Fruit fly (Drosophila melanogaster) whole organism, embryonic: Measurements from ENCODE around the gene Cpr62Ba.

Experiments used
- Ada2b ChIP-seq: fragments of 200-800 bp; sonication (Bioruptor generic); IDR thresholded peaks from 2 replicates; pipeline ENCODE4 v1.3.6; 2022; ENCODE audit warnings: missing biosample characterization, missing genetic modification characterization
- C15 ChIP-seq: fragments of 200-800 bp; sonication (Bioruptor generic); IDR thresholded peaks from 3 replicates; pipeline ENCODE4 v1.3.6; 2022; ENCODE audit warnings: missing biosample characterization, missing genetic modification characterization
- CG10321 ChIP-seq: fragments of 200-800 bp; sonication (Bioruptor generic); IDR thresholded peaks from 2 replicates; pipeline ENCODE4 v1.3.6; 2022; ENCODE audit warnings: missing biosample characterization, missing genetic modification characterization
- CG11093 ChIP-seq: fragments of 200-800 bp; sonication (Bioruptor generic); IDR thresholded peaks from 3 replicates; pipeline ENCODE4 v1.3.6; 2022; ENCODE audit warnings: missing biosample characterization, missing genetic modification characterization
- CG11398 ChIP-seq: fragments of 200-800 bp; sonication (Bioruptor generic); optimal IDR thresholded peaks from 2 replicates; lab custom pipeline; 2016; ENCODE audit warnings: missing biosample characterization, missing genetic modification characterization
- CG11695 ChIP-seq: fragments of 200-800 bp; sonication (Bioruptor generic); IDR thresholded peaks from 3 replicates; pipeline ENCODE4 v1.3.6; 2022; ENCODE audit warnings: missing biosample characterization, missing genetic modification characterization
- CG15269 ChIP-seq: fragments of 200-800 bp; sonication (Bioruptor generic); optimal IDR thresholded peaks from 2 replicates; lab custom pipeline; 2018; ENCODE audit warnings: missing biosample characterization, mild to moderate bottlenecking, missing genetic modification characterization, moderate library complexity
- CG15479 ChIP-seq: fragments of 200-800 bp; sonication (Bioruptor generic); optimal IDR thresholded peaks from 3 replicates; lab custom pipeline; 2019; ENCODE audit warnings: missing biosample characterization, mild to moderate bottlenecking, missing genetic modification characterization, moderate library complexity
- CG1647 ChIP-seq: fragments of 200-800 bp; sonication (Bioruptor generic); optimal IDR thresholded peaks from 3 replicates; lab custom pipeline; 2016; ENCODE audit warnings: missing biosample characterization, missing genetic modification characterization
- CG16815 ChIP-seq: fragments of 200-800 bp; sonication (Bioruptor generic); optimal IDR thresholded peaks from 3 replicates; lab custom pipeline; 2017; ENCODE audit warnings: missing biosample characterization, mild to moderate bottlenecking, missing genetic modification characterization
- CG17359 ChIP-seq: fragments of 200-800 bp; sonication (Bioruptor generic); optimal IDR thresholded peaks from 3 replicates; lab custom pipeline; 2018; ENCODE audit warnings: missing biosample characterization, mild to moderate bottlenecking, missing genetic modification characterization, moderate library complexity
- CG2120 ChIP-seq: fragments of 200-800 bp; sonication (Bioruptor generic); optimal IDR thresholded peaks from 3 replicates; lab custom pipeline; 2016; ENCODE audit warnings: missing biosample characterization, missing genetic modification characterization
- CG2199 ChIP-seq: fragments of 200-800 bp; sonication (Bioruptor generic); IDR thresholded peaks from 3 replicates; pipeline ENCODE4 v1.3.6; 2022; ENCODE audit warnings: missing biosample characterization, missing genetic modification characterization
- CG30403 ChIP-seq: fragments of 200-800 bp; sonication (Bioruptor generic); optimal IDR thresholded peaks from 3 replicates; lab custom pipeline; 2016; ENCODE audit warnings: missing biosample characterization, missing genetic modification characterization
- CG33213 ChIP-seq: fragments of 200-800 bp; sonication (Bioruptor generic); optimal IDR thresholded peaks from 3 replicates; lab custom pipeline; 2016; ENCODE audit warnings: missing biosample characterization, missing genetic modification characterization
- CG5180 ChIP-seq: fragments of 200-800 bp; sonication (Bioruptor generic); optimal IDR thresholded peaks from 3 replicates; lab custom pipeline; 2017; ENCODE audit warnings: missing biosample characterization, missing genetic modification characterization, mild to moderate bottlenecking, moderate library complexity, missing genetic modification reagents
- CG6654 ChIP-seq: fragments of 200-800 bp; sonication (Bioruptor generic); optimal IDR thresholded peaks from 2 replicates; lab custom pipeline; 2017; ENCODE audit warnings: missing biosample characterization, mild to moderate bottlenecking, missing genetic modification characterization
- CG6765 ChIP-seq: fragments of 200-800 bp; sonication (Bioruptor generic); optimal IDR thresholded peaks from 3 replicates; lab custom pipeline; 2017; ENCODE audit warnings: missing biosample characterization, mild to moderate bottlenecking, missing genetic modification characterization
- CrebB ChIP-seq: fragments of 200-800 bp; sonication (Bioruptor generic); optimal IDR thresholded peaks from 3 replicates; lab custom pipeline; 2018; ENCODE audit warnings: missing biosample characterization, mild to moderate bottlenecking, missing genetic modification characterization
- Doc3 ChIP-seq: fragments of 200-800 bp; sonication (Bioruptor generic); IDR thresholded peaks from 3 replicates; pipeline ENCODE4 v1.3.6; 2022; ENCODE audit warnings: missing biosample characterization, missing genetic modification characterization; ENCODE audit not compliant: partially characterized antibody
- E2f2 ChIP-seq: fragments of 200-800 bp; sonication (Bioruptor generic); IDR thresholded peaks from 2 replicates; pipeline ENCODE4 v1.3.6; 2022; ENCODE audit warnings: missing biosample characterization, missing genetic modification characterization
- Fer1 ChIP-seq: fragments of 200-800 bp; sonication (Bioruptor generic); optimal IDR thresholded peaks from 2 replicates; lab custom pipeline; 2017; ENCODE audit warnings: missing biosample characterization, mild to moderate bottlenecking, missing genetic modification characterization
- Fer2 ChIP-seq: fragments of 200-800 bp; sonication (Bioruptor generic); optimal IDR thresholded peaks from 2 replicates; lab custom pipeline; 2018; ENCODE audit warnings: missing biosample characterization, mild to moderate bottlenecking, missing genetic modification characterization, moderate library complexity
- Gsc ChIP-seq: fragments of 200-800 bp; sonication (Bioruptor generic); IDR thresholded peaks from 2 replicates; pipeline ENCODE4 v1.3.6; 2022; ENCODE audit warnings: missing biosample characterization, missing genetic modification characterization
- Gug ChIP-seq: fragments of 200-800 bp; sonication (Bioruptor generic); IDR thresholded peaks from 4 replicates; pipeline ENCODE4 v1.3.6; 2022; ENCODE audit warnings: missing biosample characterization, missing genetic modification characterization
- Meics ChIP-seq: fragments of 200-800 bp; sonication (Bioruptor generic); optimal IDR thresholded peaks from 2 replicates; lab custom pipeline; 2017; ENCODE audit warnings: missing biosample characterization, mild to moderate bottlenecking, missing genetic modification characterization
- Neu2 ChIP-seq: fragments of 200-800 bp; sonication (Bioruptor generic); optimal IDR thresholded peaks from 3 replicates; lab custom pipeline; 2016; ENCODE audit warnings: missing biosample characterization, missing genetic modification characterization, borderline replicate concordance
- Nf-YA ChIP-seq: fragments of 200-800 bp; sonication (Bioruptor generic); IDR thresholded peaks from 2 replicates; pipeline ENCODE4 v1.3.6; 2022; ENCODE audit warnings: missing biosample characterization, missing genetic modification characterization
- Nf-YB ChIP-seq: fragments of 200-800 bp; sonication (Bioruptor generic); optimal IDR thresholded peaks from 3 replicates; lab custom pipeline; 2019; ENCODE audit warnings: missing biosample characterization, mild to moderate bottlenecking, missing genetic modification characterization, moderate library complexity
- Oaz ChIP-seq: fragments of 200-800 bp; sonication (Bioruptor generic); IDR thresholded peaks from 2 replicates; pipeline ENCODE4 v1.3.6; 2022; ENCODE audit warnings: missing biosample characterization, missing genetic modification characterization
- amos ChIP-seq: fragments of 200-800 bp; sonication (Bioruptor generic); IDR thresholded peaks from 2 replicates; pipeline ENCODE4 v1.3.6; 2022; ENCODE audit warnings: missing biosample characterization, missing genetic modification characterization; ENCODE audit not compliant: partially characterized antibody
- ash1 ChIP-seq: fragments of 200-800 bp; sonication (Bioruptor generic); optimal IDR thresholded peaks from 2 replicates; lab custom pipeline; 2018; ENCODE audit warnings: missing biosample characterization, mild to moderate bottlenecking, missing genetic modification characterization
- az2 ChIP-seq: fragments of 200-800 bp; sonication (Bioruptor generic); optimal IDR thresholded peaks from 3 replicates; lab custom pipeline; 2016; ENCODE audit warnings: missing biosample characterization, missing genetic modification characterization
- bab2 ChIP-seq: fragments of 200-800 bp; sonication (Bioruptor generic); optimal IDR thresholded peaks from 2 replicates; lab custom pipeline; 2016; ENCODE audit warnings: missing biosample characterization, missing genetic modification characterization
- bowl ChIP-seq: fragments of 200-800 bp; sonication (Bioruptor generic); IDR thresholded peaks from 2 replicates; pipeline ENCODE4 v1.3.6; 2022; ENCODE audit warnings: missing biosample characterization, missing genetic modification characterization
- chinmo ChIP-seq: fragments of 200-800 bp; sonication (Bioruptor generic); IDR thresholded peaks from 4 replicates; pipeline ENCODE4 v1.3.6; 2022; ENCODE audit warnings: missing biosample characterization, missing genetic modification characterization; ENCODE audit not compliant: partially characterized antibody
- chn ChIP-seq: fragments of 200-800 bp; sonication (Bioruptor generic); optimal IDR thresholded peaks from 2 replicates; lab custom pipeline; 2016; ENCODE audit warnings: missing biosample characterization, missing genetic modification characterization
- ci ChIP-seq: fragments of 200-800 bp; sonication (Bioruptor generic); IDR thresholded peaks from 3 replicates; pipeline ENCODE4 v1.3.6; 2022; ENCODE audit warnings: missing biosample characterization, missing genetic modification characterization
- grn ChIP-seq: fragments of 200-800 bp; sonication (Bioruptor generic); optimal IDR thresholded peaks from 3 replicates; lab custom pipeline; 2017; ENCODE audit warnings: missing biosample characterization, missing genetic modification characterization
- inv ChIP-seq: fragments of 200-800 bp; sonication (Bioruptor generic); IDR thresholded peaks from 2 replicates; pipeline ENCODE4 v1.3.6; 2022; ENCODE audit warnings: missing biosample characterization, missing genetic modification characterization; ENCODE audit not compliant: partially characterized antibody
- lbe ChIP-seq: fragments of 200-800 bp; sonication (Bioruptor generic); optimal IDR thresholded peaks from 2 replicates; lab custom pipeline; 2016; ENCODE audit warnings: missing biosample characterization, mild to moderate bottlenecking, missing genetic modification characterization
- otp ChIP-seq: fragments of 200-800 bp; sonication (Bioruptor generic); IDR thresholded peaks from 3 replicates; pipeline ENCODE4, ENCODE4 v1.3.6; 2022; ENCODE audit warnings: missing biosample characterization, missing genetic modification characterization
- pho ChIP-seq: fragments of 200-800 bp; sonication (Bioruptor generic); optimal IDR thresholded peaks from 2 replicates; lab custom pipeline; 2016; ENCODE audit warnings: missing biosample characterization, missing genetic modification characterization
- pita ChIP-seq: fragments of 200-800 bp; sonication (Bioruptor generic); optimal IDR thresholded peaks from 2 replicates; lab custom pipeline; 2017; ENCODE audit warnings: missing biosample characterization, mild to moderate bottlenecking, missing genetic modification characterization
- slp2 ChIP-seq: fragments of 200-800 bp; sonication (Bioruptor generic); optimal IDR thresholded peaks from 2 replicates; lab custom pipeline; 2016; ENCODE audit warnings: missing biosample characterization, missing genetic modification characterization
- tap ChIP-seq: fragments of 200-800 bp; optimal IDR thresholded peaks from 3 replicates; lab custom pipeline; 2019; ENCODE audit warnings: missing biosample characterization, mild to moderate bottlenecking, missing genetic modification characterization, moderate library complexity
- tio ChIP-seq: fragments of 200-800 bp; sonication (Bioruptor generic); optimal IDR thresholded peaks from 2 replicates; lab custom pipeline; 2017; ENCODE audit warnings: missing biosample characterization, missing genetic modification characterization, inconsistent platforms
- unpg ChIP-seq: fragments of 200-800 bp; sonication (Bioruptor generic); optimal IDR thresholded peaks from 3 replicates; lab custom pipeline; 2018; ENCODE audit warnings: missing biosample characterization, mild to moderate bottlenecking, missing genetic modification characterization, moderate library complexity
- zen ChIP-seq: fragments of 200-800 bp; sonication (Bioruptor generic); optimal IDR thresholded peaks from 3 replicates; lab custom pipeline; 2018; ENCODE audit warnings: missing biosample characterization, mild to moderate bottlenecking, missing genetic modification characterization, moderate library complexity
- zen2 ChIP-seq: fragments of 200-800 bp; sonication (Bioruptor generic); IDR thresholded peaks from 3 replicates; pipeline ENCODE4 v1.3.6; 2022; ENCODE audit warnings: missing biosample characterization, missing genetic modification characterization; ENCODE audit not compliant: partially characterized antibody

Cpr62Ba gene

DNA sequence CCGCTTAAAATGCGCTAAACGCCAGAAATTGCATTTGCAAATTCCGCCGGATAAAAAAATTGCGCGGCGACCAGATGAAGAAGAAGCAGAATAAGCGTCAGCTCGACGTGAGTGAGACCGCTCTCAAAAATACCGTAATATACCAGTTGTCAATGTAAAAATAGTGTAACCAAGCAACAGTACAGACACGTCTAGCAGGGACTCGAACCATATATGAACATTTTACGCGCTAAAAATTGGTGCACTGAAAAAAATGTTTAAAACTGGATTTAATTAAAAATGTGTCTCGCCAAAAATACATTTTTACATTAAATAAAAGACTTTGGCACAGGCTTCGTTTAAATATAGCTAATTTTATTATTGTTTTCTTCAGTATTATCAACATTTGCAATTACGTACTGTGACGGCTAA is 44.6 kb upstream of the Cpr62Ba start, which contains the start of gene dre4 (continued):
- TF ChIP-seq unpg (GFP tag; lab: Kevin White, UChicago) (peak; percentile 79), CG11093 (GFP tag; lab: Robert Waterston, UW) (no peak), pita (peak; percentile 79), chinmo (GFP tag; lab: Robert Waterston, UW) (0 out of 4 replicates have a peak, but pooled peaks have one; percentile 19), CG15269 (peak; percentile 58), Oaz (GFP tag; lab: Robert Waterston, UW) (0 out of 2 replicates have a peak, but pooled peaks have one; percentile 29), ash1 (GFP tag; lab: Kevin White, UChicago) (no peak), Fer1 (GFP tag; lab: Kevin White, UChicago) (peak; percentile 80), amos (GFP tag; lab: Robert Waterston, UW) (peak; percentile 62), CG15479 (GFP tag; lab: Kevin White, UChicago) (peak; percentile 73), az2 (peak; percentile 63), Fer2 (tag; lab: Kevin White, UChicago) (peak; percentile 5), slp2 (GFP tag; lab: Kevin White, UChicago) (peak; percentile 63), zen2 (no peak), CG11695 (GFP tag; lab: Robert Waterston, UW) (peak; percentile 62), CG2120 (GFP tag; lab: Kevin White, UChicago) (peak; percentile 86), E2f2 (peak; percentile 88), Nf-YB (peak; percentile 14), pho (GFP tag; lab: Kevin White, UChicago) (peak; percentile 84), CG2199 (GFP tag; lab: Robert Waterston, UW) (0 out of 3 replicates have a peak, but pooled peaks have one; percentile 50), CG16815 (GFP tag; lab: Kevin White, UChicago) (peak; percentile 10), Nf-YA (peak; percentile 41; the same call in 1 of the 2 replicates), chn (GFP tag; lab: Kevin White, UChicago) (peak; percentile 46), lbe (GFP tag; lab: Kevin White, UChicago) (peak; percentile 40), Gug (peak; percentile 37; the same call in 1 of the 4 replicates), ci (GFP tag; lab: Robert Waterston, UW) (peak; percentile 88), CrebB (tag; lab: Kevin White, UChicago) (peak; percentile 52), C15 (GFP tag; lab: Robert Waterston, UW) (no peak), Neu2 (GFP tag; lab: Kevin White, UChicago) (no peak), Ada2b (GFP tag; lab: Robert Waterston, UW) (peak; percentile 40; the same call in 1 of the 2 replicates), CG5180 (GFP tag; lab: Kevin White, UChicago) (no peak), inv (GFP tag; lab: Robert Waterston, UW) (no peak), Doc3 (GFP tag; lab: Robert Waterston, UW) (no peak), CG33213 (peak; percentile 88), CG11398 (GFP tag; lab: Kevin White, UChicago) (peak; percentile 26), Meics (GFP tag; lab: Kevin White, UChicago) (peak; percentile 72), CG10321 (GFP tag; lab: Robert Waterston, UW) (0 out of 2 replicates have a peak, but pooled peaks have one; percentile 42), CG1647 (GFP tag; lab: Kevin White, UChicago) (peak; percentile 55), otp (GFP tag; lab: Robert Waterston, UW) (0 out of 3 replicates have a peak, but pooled peaks have one; percentile 47), CG6654 (GFP tag; lab: Kevin White, UChicago) (peak; percentile 38), zen (tag; lab: Kevin White, UChicago) (peak; percentile 55), bab2 (peak; percentile 52), CG30403 (GFP tag; lab: Kevin White, UChicago) (peak; percentile 78), CG6765 (GFP tag; lab: Kevin White, UChicago) (peak; percentile 62), tio (no peak), grn (GFP tag; lab: Kevin White, UChicago) (peak; percentile 9), Gsc (GFP tag; lab: Robert Waterston, UW) (no peak), bowl (GFP tag; lab: Robert Waterston, UW) (no peak), CG17359 (tag; lab: Kevin White, UChicago) (peak; percentile 75), tap (peak; percentile 35)
